Worm (Caenorhabditis elegans): ENCODE results near the gene C42D4.19.
A peak's percentile ranks its signal among the peaks of the same experiment; 100 is the strongest.

ce11 chrIV:7147722-7148121, 27.7 kb upstream of the C42D4.19 start:
- TF ChIP-seq fos-1 (tag; optimal IDR thresholded peaks at IDR 0.05) (peak; percentile 25), ztf-11 (tag; optimal IDR thresholded peaks at IDR 0.05) (no peak), R02D3.7 (tag; optimal IDR thresholded peaks at IDR 0.05) (no peak)
